Fruit fly (Drosophila melanogaster): ENCODE measurements around the gene CG2100.

The CG2100 gene

dm6 chr3R:5778731-5779593 lies 42.8 kb upstream of the CG2100 start, which contains the start of gene jagn (continued):
- peak; percentile 11 for TF ChIP-seq D19A (tag; optimal IDR thresholded peaks at IDR 0.05)
- TF ChIP-seq CG16779 (GFP tag; IDR thresholded peaks at IDR 0.05) = 0 out of 2 replicates have a peak, but pooled peaks have one; percentile 27
- no peak for TF ChIP-seq sim (GFP tag; IDR thresholded peaks at IDR 0.05)
- peak; percentile 46 for TF ChIP-seq HmgZ (tag; optimal IDR thresholded peaks at IDR 0.05)
- peak; percentile 0 for TF ChIP-seq CG6854 (GFP tag; optimal IDR thresholded peaks at IDR 0.05)
- TF ChIP-seq Camta (GFP tag; optimal IDR thresholded peaks at IDR 0.05) = peak; percentile 52
- TF ChIP-seq CG9437 (GFP tag; optimal IDR thresholded peaks at IDR 0.05) = peak; percentile 10
- no peak for TF ChIP-seq Doc2 (GFP tag; IDR thresholded peaks at IDR 0.05)
- TF ChIP-seq fru (optimal IDR thresholded peaks at IDR 0.05) = no peak
- peak; percentile 12 for TF ChIP-seq CG6254 (GFP tag; optimal IDR thresholded peaks at IDR 0.05)
- peak; percentile 52 for TF ChIP-seq Meics (GFP tag; optimal IDR thresholded peaks at IDR 0.05)
- peak; percentile 27; the same call in 1 of the 2 replicates for TF ChIP-seq CG14441 (GFP tag; IDR thresholded peaks at IDR 0.05)
- TF ChIP-seq CG10565 (GFP tag; optimal IDR thresholded peaks at IDR 0.05) = no peak
- no peak for TF ChIP-seq dati (GFP tag; IDR thresholded peaks at IDR 0.05)
- no peak for TF ChIP-seq CG2875 (GFP tag; optimal IDR thresholded peaks at IDR 0.05)
- peak; percentile 100 for TF ChIP-seq bbx (GFP tag; IDR thresholded peaks at IDR 0.05; ENCODE audit: partially characterized antibody)
- TF ChIP-seq aop (GFP tag; IDR thresholded peaks at IDR 0.05) = no peak
- peak; percentile 70 for TF ChIP-seq ranshi (GFP tag; IDR thresholded peaks at IDR 0.05)
- TF ChIP-seq nom (GFP tag; optimal IDR thresholded peaks at IDR 0.05) = no peak
- TF ChIP-seq CG9817 (tag; optimal IDR thresholded peaks at IDR 0.05) = peak; percentile 47
- TF ChIP-seq CG7786 (GFP tag; optimal IDR thresholded peaks at IDR 0.05) = peak; percentile 59
- TF ChIP-seq Sox100B (GFP tag; optimal IDR thresholded peaks at IDR 0.05) = no peak
- peak; percentile 59 for TF ChIP-seq CG34376 (GFP tag; optimal IDR thresholded peaks at IDR 0.05)
- TF ChIP-seq prd (optimal IDR thresholded peaks at IDR 0.05) = no peak
- peak; percentile 53; the same call in 1 of the 3 replicates for TF ChIP-seq prd (GFP tag; IDR thresholded peaks at IDR 0.05)
- peak; percentile 62 for TF ChIP-seq sisA (GFP tag; IDR thresholded peaks at IDR 0.05)
- no peak for TF ChIP-seq en (GFP tag; optimal IDR thresholded peaks at IDR 0.05)
- no peak for TF ChIP-seq wek (GFP tag; optimal IDR thresholded peaks at IDR 0.05)
- TF ChIP-seq CG12744 (GFP tag; optimal IDR thresholded peaks at IDR 0.05) = peak; percentile 36
- peak; percentile 40; the same call in 1 of the 2 replicates for TF ChIP-seq CG10321 (GFP tag; IDR thresholded peaks at IDR 0.05)
- TF ChIP-seq usp (GFP tag; optimal IDR thresholded peaks at IDR 0.05) = no peak
- TF ChIP-seq D19B (GFP tag; optimal IDR thresholded peaks at IDR 0.05) = peak; percentile 30
- no peak for TF ChIP-seq trh (GFP tag; optimal IDR thresholded peaks at IDR 0.05)
- no peak for TF ChIP-seq CG7745 (tag; optimal IDR thresholded peaks at IDR 0.05)
- TF ChIP-seq Opbp (GFP tag; IDR thresholded peaks at IDR 0.05; ENCODE audit: partially characterized antibody) = peak; percentile 100
- TF ChIP-seq dysf (GFP tag; IDR thresholded peaks at IDR 0.05) = peak; percentile 63; the same call in 2 of the 3 replicates
- TF ChIP-seq trem (tag; optimal IDR thresholded peaks at IDR 0.05) = peak; percentile 77
- TF ChIP-seq CTCF (GFP tag; optimal IDR thresholded peaks at IDR 0.05) = peak; percentile 82
- no peak for TF ChIP-seq sc (optimal IDR thresholded peaks at IDR 0.05)
- TF ChIP-seq sc (GFP tag; optimal IDR thresholded peaks at IDR 0.05) = peak; percentile 20
- TF ChIP-seq CG14014 (GFP tag; IDR thresholded peaks at IDR 0.05) = peak; percentile 55; the same call in 1 of the 2 replicates
- peak; percentile 4 for TF ChIP-seq gcm2 (GFP tag; optimal IDR thresholded peaks at IDR 0.05)
- TF ChIP-seq CG8478 (optimal IDR thresholded peaks at IDR 0.05) = no peak
- no peak for TF ChIP-seq C15 (GFP tag; IDR thresholded peaks at IDR 0.05)
- peak; percentile 60 for TF ChIP-seq Dek (tag; optimal IDR thresholded peaks at IDR 0.05)
- no peak for TF ChIP-seq Taf1 (GFP tag; IDR thresholded peaks at IDR 0.05)
- no peak for TF ChIP-seq CG10654 (GFP tag; optimal IDR thresholded peaks at IDR 0.05)
- TF ChIP-seq yki (optimal IDR thresholded peaks at IDR 0.05) = no peak
- TF ChIP-seq ara (GFP tag; IDR thresholded peaks at IDR 0.05) = peak; percentile 44; the same call in 1 of the 2 replicates
- TF ChIP-seq CG15514 (GFP tag; optimal IDR thresholded peaks at IDR 0.05) = peak; percentile 87
- peak; percentile 31 for TF ChIP-seq CG17359 (tag; optimal IDR thresholded peaks at IDR 0.05)

Measured in whole organism, embryonic.